Worm (Caenorhabditis elegans): ENCODE results near the gene gst-20.

Gene gst-20

ce11 chrII:13614516-13614915 is 4.9 kb upstream of the gst-20 start:
- TF ChIP-seq nhr-77 (tag; optimal IDR thresholded peaks at IDR 0.05): no peak
- TF ChIP-seq ZK546.5 (tag; optimal IDR thresholded peaks at IDR 0.05): no peak
- no peak for TF ChIP-seq sma-3 (GFP tag; optimal IDR thresholded peaks at IDR 0.05)
- no peak for TF ChIP-seq ztf-1 (GFP tag; conservative IDR thresholded peaks at IDR 0.05)
- no peak for TF ChIP-seq lin-39 (tag; optimal IDR thresholded peaks at IDR 0.05)
- no peak for TF ChIP-seq snpc-4 (tag; optimal IDR thresholded peaks at IDR 0.05)
- no peak for TF ChIP-seq nhr-129 (tag; optimal IDR thresholded peaks at IDR 0.05)
- TF ChIP-seq elt-1 (tag; optimal IDR thresholded peaks at IDR 0.05): no peak
- TF ChIP-seq ztf-4 (tag; optimal IDR thresholded peaks at IDR 0.05): no peak
- no peak for TF ChIP-seq R02D3.7 (tag; optimal IDR thresholded peaks at IDR 0.05)
- TF ChIP-seq skn-1 (tag; optimal IDR thresholded peaks at IDR 0.05): no peak
- no peak for TF ChIP-seq nhr-10 (tag; optimal IDR thresholded peaks at IDR 0.05)
- no peak for TF ChIP-seq ceh-16 (tag; optimal IDR thresholded peaks at IDR 0.05)
- no peak for TF ChIP-seq aly-2 (tag; optimal IDR thresholded peaks at IDR 0.05)
- no peak for TF ChIP-seq mbf-1 (tag; optimal IDR thresholded peaks at IDR 0.05)
- TF ChIP-seq nhr-12 (tag; optimal IDR thresholded peaks at IDR 0.05): no peak

ce11 chrII:13613096-13613495 is 3.5 kb upstream of the gst-20 start, which contains the start of gene gst-15:
Gene gst-15 (minus strand): TSS chrII:13613196.
- TF ChIP-seq alr-1 (tag; optimal IDR thresholded peaks at IDR 0.05) (no peak), nhr-6 (tag; optimal IDR thresholded peaks at IDR 0.05) (no peak), fos-1 (tag; optimal IDR thresholded peaks at IDR 0.05) (no peak)

ce11 chrII:13611186-13611585 is 1.6 kb upstream of the gst-20 start, which contains the start of gene gst-24:
Gene gst-24 (minus strand): TSS chrII:13611366.
- no peak for TF ChIP-seq nhr-23 (tag; optimal IDR thresholded peaks at IDR 0.05)
- peak; percentile 0 for TF ChIP-seq unc-55 (GFP tag; optimal IDR thresholded peaks at IDR 0.05)
- TF ChIP-seq C34F6.9 (tag; optimal IDR thresholded peaks at IDR 0.05): peak; percentile 65

ce11 chrII:13600904-13601303 is 8.7 kb downstream of the gst-20 start, which contains the start of gene csp-1:
Gene csp-1 (plus strand): TSS chrII:13601204.
- TF ChIP-seq ztf-4 (tag; optimal IDR thresholded peaks at IDR 0.05) (no peak), gmeb-1 (tag; optimal IDR thresholded peaks at IDR 0.05) (no peak), nhr-11 (tag; optimal IDR thresholded peaks at IDR 0.05) (no peak), aly-2 (tag; optimal IDR thresholded peaks at IDR 0.05) (no peak)

ce11 chrII:13596505-13596977 is 13.1 kb downstream of the gst-20 start, which contains the start of the genes fbxc-23 and csc-1:
Gene fbxc-23 (minus strand): TSS chrII:13596555.
Gene csc-1 (plus strand): TSS chrII:13596955.
- TF ChIP-seq lin-11 (tag; optimal IDR thresholded peaks at IDR 0.05) (peak; percentile 51), fos-1 (tag; optimal IDR thresholded peaks at IDR 0.05) (peak; percentile 2), crh-2 (tag; optimal IDR thresholded peaks at IDR 0.05) (peak; percentile 31), nhr-11 (tag; optimal IDR thresholded peaks at IDR 0.05) (no peak), peb-1 (tag; optimal IDR thresholded peaks at IDR 0.05) (no peak), F13H6.1 (tag; optimal IDR thresholded peaks at IDR 0.05) (peak; percentile 10), C34F6.9 (tag; optimal IDR thresholded peaks at IDR 0.05) (peak; percentile 70), nhr-21 (tag; optimal IDR thresholded peaks at IDR 0.05) (peak; percentile 15), unc-55 (GFP tag; optimal IDR thresholded peaks at IDR 0.05) (peak; percentile 60), sma-3 (GFP tag; optimal IDR thresholded peaks at IDR 0.05) (peak; percentile 38), snpc-4 (tag; optimal IDR thresholded peaks at IDR 0.05) (peak; percentile 62), nhr-25 (tag; optimal IDR thresholded peaks at IDR 0.05) (peak; percentile 16), nhr-10 (tag; optimal IDR thresholded peaks at IDR 0.05) (no peak), elt-1 (tag; optimal IDR thresholded peaks at IDR 0.05) (no peak), lin-13 (GFP tag; optimal IDR thresholded peaks at IDR 0.05) (peak; percentile 49), gmeb-1 (tag; optimal IDR thresholded peaks at IDR 0.05) (peak; percentile 90), sma-9 (GFP tag; optimal IDR thresholded peaks at IDR 0.05) (no peak), sma-9 (tag; optimal IDR thresholded peaks at IDR 0.05) (no peak), nhr-129 (tag; optimal IDR thresholded peaks at IDR 0.05) (peak; percentile 4), lsy-2 (tag; optimal IDR thresholded peaks at IDR 0.05) (peak; percentile 91 to 98)

- TF ChIP-seq sma-9 (GFP tag; optimal IDR thresholded peaks at IDR 0.05) (no peak), sma-9 (tag; optimal IDR thresholded peaks at IDR 0.05) (no peak), sma-3 (GFP tag; optimal IDR thresholded peaks at IDR 0.05) (no peak), ceh-82 (tag; optimal IDR thresholded peaks at IDR 0.05) (no peak), gmeb-1 (tag; optimal IDR thresholded peaks at IDR 0.05) (no peak), lin-11 (tag; optimal IDR thresholded peaks at IDR 0.05) (no peak), mab-5 (tag; optimal IDR thresholded peaks at IDR 0.05) (no peak)
Measured at ce11 chrII:13595279-13595678, 14.3 kb downstream of the gst-20 start.

Data from whole organism, L2 larva.